Fruit fly (Drosophila melanogaster): ENCODE results near the gene CG8043.

Gene CG8043

DNA sequence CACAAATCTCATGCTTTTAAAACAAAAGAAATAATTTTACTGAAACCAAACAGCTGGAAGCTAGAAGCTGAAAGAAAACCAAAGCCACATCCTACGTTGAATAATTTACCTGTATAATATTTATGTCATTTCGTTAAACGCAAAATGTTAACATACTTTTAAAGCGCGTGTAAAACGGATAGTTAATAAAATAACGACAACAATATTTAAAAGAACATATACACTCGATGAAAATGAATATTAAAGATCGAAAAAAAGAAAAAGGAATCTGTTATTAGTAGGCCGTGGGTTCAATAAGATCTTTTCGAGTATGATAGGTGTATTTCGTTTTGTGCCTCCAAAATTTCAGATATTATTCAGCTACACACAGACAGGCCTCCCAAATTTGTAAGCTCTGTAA is 44.4 kb downstream of the CG8043 start, which contains the start of gene CG8136:
TSS of gene CG8136 (plus strand) at position 301 of the 400 bp plus-strand sequence.
- TF ChIP-seq CG2202 (tag; optimal IDR thresholded peaks at IDR 0.05) (no peak), tna (GFP tag; IDR thresholded peaks at IDR 0.05; ENCODE audit: partially characterized antibody) (no peak), Atf6 (GFP tag; IDR thresholded peaks at IDR 0.05) (no peak), ci (GFP tag; IDR thresholded peaks at IDR 0.05) (no peak), Hr39 (optimal IDR thresholded peaks at IDR 0.05) (no peak), ac (GFP tag; optimal IDR thresholded peaks at IDR 0.05) (no peak), CG33213 (GFP tag; optimal IDR thresholded peaks at IDR 0.05) (no peak)

DNA sequence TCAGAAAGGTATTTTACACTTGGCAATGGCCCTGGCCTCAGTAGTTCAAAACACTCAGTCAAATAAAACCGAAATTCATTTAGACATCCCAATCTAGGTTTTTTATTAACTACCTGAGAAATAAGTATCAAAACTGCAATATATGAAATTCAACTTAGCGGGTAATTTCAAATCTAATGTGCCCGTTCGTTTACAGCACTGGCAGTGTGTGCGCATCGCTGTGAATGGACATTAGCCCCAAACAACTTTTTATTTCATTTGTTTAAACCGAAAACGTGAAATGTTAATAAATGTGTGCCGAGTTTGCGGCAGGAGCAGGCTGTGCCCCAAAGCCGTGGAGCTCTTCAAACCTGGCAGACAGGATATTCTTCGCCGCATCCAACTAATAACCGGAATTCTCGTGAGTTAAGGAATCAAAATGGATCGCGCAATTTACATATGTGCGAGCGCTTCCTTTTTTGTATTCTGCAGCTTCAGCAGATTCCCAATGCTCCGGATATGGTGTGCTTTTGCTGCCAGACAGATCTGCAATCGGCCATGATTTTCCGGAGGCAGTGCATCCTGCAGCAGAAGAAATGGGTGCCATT is 46.3 kb downstream of the CG8043 start, which contains the start of gene nom:
TSS of gene nom (plus strand) at position 213 of the 587 bp plus-strand sequence.
- TF ChIP-seq CG12236 (GFP tag; optimal IDR thresholded peaks at IDR 0.05) (no peak), Dek (tag; optimal IDR thresholded peaks at IDR 0.05) (no peak), pros (GFP tag; optimal IDR thresholded peaks at IDR 0.05) (no peak), CrebB (tag; optimal IDR thresholded peaks at IDR 0.05) (no peak), HmgZ (tag; optimal IDR thresholded peaks at IDR 0.05) (peak; percentile 11), Vsx1 (GFP tag; optimal IDR thresholded peaks at IDR 0.05) (no peak), pnt (GFP tag; optimal IDR thresholded peaks at IDR 0.05) (no peak), Side (GFP tag; optimal IDR thresholded peaks at IDR 0.05) (no peak), crol (GFP tag; IDR thresholded peaks at IDR 0.05) (no peak), CG10654 (GFP tag; optimal IDR thresholded peaks at IDR 0.05) (no peak), CG4707 (GFP tag; optimal IDR thresholded peaks at IDR 0.05) (no peak), CG11398 (GFP tag; optimal IDR thresholded peaks at IDR 0.05) (no peak), cato (GFP tag; optimal IDR thresholded peaks at IDR 0.05; ENCODE audit: borderline replicate concordance) (no peak), HLH4C (GFP tag; IDR thresholded peaks at IDR 0.05; ENCODE audit: partially characterized antibody) (no peak), CG3407 (GFP tag; optimal IDR thresholded peaks at IDR 0.05) (no peak), CG4282 (GFP tag; optimal IDR thresholded peaks at IDR 0.05) (no peak), CG18764 (GFP tag; optimal IDR thresholded peaks at IDR 0.05) (no peak), CG10366 (GFP tag; IDR thresholded peaks at IDR 0.05) (no peak), CG12071 (GFP tag; optimal IDR thresholded peaks at IDR 0.05) (no peak), CG3847 (GFP tag; IDR thresholded peaks at IDR 0.05) (no peak), CG15073 (GFP tag; optimal IDR thresholded peaks at IDR 0.05) (no peak), CG10267 (tag; optimal IDR thresholded peaks at IDR 0.05) (peak; percentile 89), org-1 (GFP tag; optimal IDR thresholded peaks at IDR 0.05) (no peak), Antp (GFP tag; optimal IDR thresholded peaks at IDR 0.05) (no peak), Poxn (GFP tag; IDR thresholded peaks at IDR 0.05) (no peak), zfh2 (GFP tag; optimal IDR thresholded peaks at IDR 0.05) (no peak), Sin3A (optimal IDR thresholded peaks at IDR 0.05) (peak; percentile 23), cas (GFP tag; IDR thresholded peaks at IDR 0.05) (no peak), GATAe (GFP tag; conservative IDR thresholded peaks at IDR 0.05) (no peak), gsb (GFP tag; IDR thresholded peaks at IDR 0.05) (no peak), NK7.1 (GFP tag; optimal IDR thresholded peaks at IDR 0.05) (no peak), CG8290 (GFP tag; optimal IDR thresholded peaks at IDR 0.05) (no peak), CG8290 (tag; optimal IDR thresholded peaks at IDR 0.05) (no peak), Hr51 (GFP tag; optimal IDR thresholded peaks at IDR 0.05) (no peak), Spps (tag; optimal IDR thresholded peaks at IDR 0.05) (no peak), crp (GFP tag; optimal IDR thresholded peaks at IDR 0.05) (peak in 1 of 2 experiments; percentile 22), cg (GFP tag; optimal IDR thresholded peaks at IDR 0.05) (no peak), dmrt99B (tag; optimal IDR thresholded peaks at IDR 0.05) (no peak), lov (optimal IDR thresholded peaks at IDR 0.05) (no peak), lov (GFP tag; IDR thresholded peaks at IDR 0.05) (no peak), CG15011 (GFP tag; optimal IDR thresholded peaks at IDR 0.05) (no peak), CG4404 (GFP tag; IDR thresholded peaks at IDR 0.05) (no peak), PHDP (tag; optimal IDR thresholded peaks at IDR 0.05) (no peak), tgo (GFP tag; IDR thresholded peaks at IDR 0.05) (no peak)
